Fruit fly (Drosophila melanogaster) whole organism, embryonic: ENCODE data around the gene CG10365.
A peak's percentile ranks its signal among the peaks of the same experiment; 100 is the strongest.

Experiments
- CG1024 ChIP-seq: fragments of 200-800 bp; sonication (Bioruptor generic); IDR thresholded peaks from 2 replicates; pipeline ENCODE4 v1.3.6; 2022; ENCODE audit warnings: missing biosample characterization, missing genetic modification characterization
- CG1233 ChIP-seq: fragments of 200-800 bp; sonication (Bioruptor generic); optimal IDR thresholded peaks from 4 replicates; lab custom pipeline; 2018; ENCODE audit warnings: missing biosample characterization, mild to moderate bottlenecking, missing genetic modification characterization
- CG14965 ChIP-seq: fragments of 200-800 bp; sonication (Bioruptor generic); optimal IDR thresholded peaks from 2 replicates; lab custom pipeline; 2016; ENCODE audit warnings: missing biosample characterization, missing genetic modification characterization, borderline replicate concordance
- CG15073 ChIP-seq: fragments of 200-800 bp; sonication (Bioruptor generic); optimal IDR thresholded peaks from 2 replicates; lab custom pipeline; 2016; ENCODE audit warnings: missing biosample characterization, missing genetic modification characterization
- CG15514 ChIP-seq: fragments of 200-800 bp; sonication (Bioruptor generic); optimal IDR thresholded peaks from 3 replicates; lab custom pipeline; 2017; ENCODE audit warnings: missing biosample characterization, missing genetic modification characterization, mild to moderate bottlenecking, moderate library complexity, missing genetic modification reagents
- CG15696 ChIP-seq: fragments of 200-800 bp; sonication (Bioruptor generic); optimal IDR thresholded peaks from 2 replicates; lab custom pipeline; 2019; ENCODE audit warnings: missing biosample characterization, mild to moderate bottlenecking, missing genetic modification characterization, moderate library complexity
- CG16813 ChIP-seq: fragments of 200-800 bp; sonication (Bioruptor generic); IDR thresholded peaks from 3 replicates; pipeline ENCODE4 v1.3.6; 2022; ENCODE audit warnings: missing biosample characterization, missing genetic modification characterization; ENCODE audit not compliant: partially characterized antibody
- CG17359 ChIP-seq: fragments of 200-800 bp; sonication (Bioruptor generic); optimal IDR thresholded peaks from 3 replicates; lab custom pipeline; 2018; ENCODE audit warnings: missing biosample characterization, mild to moderate bottlenecking, missing genetic modification characterization, moderate library complexity
- CG18262 ChIP-seq: fragments of 200-800 bp; optimal IDR thresholded peaks from 3 replicates; lab custom pipeline; 2019; ENCODE audit warnings: missing biosample characterization, mild to moderate bottlenecking, missing genetic modification characterization, moderate library complexity
- CG2120 ChIP-seq: fragments of 200-800 bp; sonication (Bioruptor generic); optimal IDR thresholded peaks from 3 replicates; lab custom pipeline; 2016; ENCODE audit warnings: missing biosample characterization, missing genetic modification characterization
- CG2712 ChIP-seq: fragments of 200-800 bp; optimal IDR thresholded peaks from 3 replicates; lab custom pipeline; 2019; ENCODE audit warnings: missing biosample characterization, mild to moderate bottlenecking, missing genetic modification characterization, moderate library complexity
- CG4282 ChIP-seq: fragments of 200-800 bp; sonication (Bioruptor generic); optimal IDR thresholded peaks from 2 replicates; lab custom pipeline; 2016; ENCODE audit warnings: missing biosample characterization, missing genetic modification characterization
- CG4360 ChIP-seq: fragments of 200-800 bp; sonication (Bioruptor generic); IDR thresholded peaks from 2 replicates; pipeline ENCODE4 v1.3.6; 2022; ENCODE audit warnings: missing biosample characterization, missing genetic modification characterization
- CG43689 ChIP-seq: fragments of 200-800 bp; sonication (Bioruptor generic); IDR thresholded peaks from 2 replicates; pipeline ENCODE4 v1.3.6; 2022; ENCODE audit warnings: missing biosample characterization, missing genetic modification characterization
- CG4820 ChIP-seq: fragments of 200-800 bp; sonication (Bioruptor generic); optimal IDR thresholded peaks from 3 replicates; lab custom pipeline; 2016; ENCODE audit warnings: missing biosample characterization, missing genetic modification characterization
- CG6654 ChIP-seq: fragments of 200-800 bp; sonication (Bioruptor generic); optimal IDR thresholded peaks from 2 replicates; lab custom pipeline; 2017; ENCODE audit warnings: missing biosample characterization, mild to moderate bottlenecking, missing genetic modification characterization
- CG7928 ChIP-seq: fragments of 200-800 bp; sonication (Bioruptor generic); optimal IDR thresholded peaks from 2 replicates; lab custom pipeline; 2017; ENCODE audit warnings: missing biosample characterization, mild to moderate bottlenecking, missing genetic modification characterization
- CG8388 ChIP-seq: fragments of 200-800 bp; sonication (Bioruptor generic); optimal IDR thresholded peaks from 2 replicates; lab custom pipeline; 2019; ENCODE audit warnings: missing biosample characterization, mild to moderate bottlenecking, missing genetic modification characterization, moderate library complexity
- Drgx ChIP-seq: fragments of 200-800 bp; sonication (Bioruptor generic); IDR thresholded peaks from 2 replicates; pipeline ENCODE4 v1.3.6; 2022; ENCODE audit warnings: missing biosample characterization, missing genetic modification characterization
- E2f1 ChIP-seq: fragments of 200-800 bp; sonication (Bioruptor generic); IDR thresholded peaks from 2 replicates; pipeline ENCODE4 v1.3.6; 2022; ENCODE audit warnings: missing biosample characterization, missing genetic modification characterization
- Hr3 ChIP-seq: fragments of 200-800 bp; sonication (Bioruptor generic); optimal IDR thresholded peaks from 3 replicates; lab custom pipeline; 2016; ENCODE audit warnings: missing biosample characterization, missing genetic modification characterization
- Hr39 ChIP-seq: fragments of >200 bp; optimal IDR thresholded peaks from 2 replicates; lab custom pipeline; 2017
- Med ChIP-seq: fragments of 200-800 bp; sonication (Bioruptor generic); peaks from one replicate; lab custom pipeline; 2016; ENCODE audit warnings: missing biosample characterization, missing genetic modification characterization, mild to moderate bottlenecking, inconsistent platforms, moderate library complexity
- NK7.1 ChIP-seq: fragments of 200-800 bp; sonication (Bioruptor generic); optimal IDR thresholded peaks from 3 replicates; lab custom pipeline; 2016; ENCODE audit warnings: missing biosample characterization, missing genetic modification characterization
- Pdp1 ChIP-seq, 2 experiments: fragments of 200-800 bp; sonication (Bioruptor generic); optimal IDR thresholded peaks; 3 replicates each; lab custom pipeline; 2016; ENCODE audit warnings: missing biosample characterization in 2 of 2, missing genetic modification characterization in 2 of 2, mild to moderate bottlenecking in 1 of 2, moderate library complexity in 1 of 2
- Rfx ChIP-seq: fragments of 200-800 bp; sonication (Bioruptor generic); IDR thresholded peaks from 2 replicates; pipeline ENCODE4 v1.3.6; 2022; ENCODE audit warnings: missing biosample characterization, missing genetic modification characterization
- Rx ChIP-seq: fragments of 200-800 bp; sonication (Bioruptor generic); IDR thresholded peaks from 2 replicates; pipeline ENCODE4 v1.3.6; 2022; ENCODE audit warnings: missing biosample characterization, missing genetic modification characterization
- Sox100B ChIP-seq: fragments of 200-800 bp; sonication (Bioruptor generic); optimal IDR thresholded peaks from 3 replicates; lab custom pipeline; 2018; ENCODE audit warnings: missing biosample characterization, mild to moderate bottlenecking, missing genetic modification characterization
- aop ChIP-seq: fragments of 200-800 bp; sonication (Bioruptor generic); IDR thresholded peaks from 2 replicates; pipeline ENCODE4 v1.3.6; 2022; ENCODE audit warnings: missing biosample characterization, missing genetic modification characterization
- ash1 ChIP-seq: fragments of 200-800 bp; sonication (Bioruptor generic); optimal IDR thresholded peaks from 2 replicates; lab custom pipeline; 2018; ENCODE audit warnings: missing biosample characterization, mild to moderate bottlenecking, missing genetic modification characterization
- crc ChIP-seq: fragments of 200-800 bp; sonication (Bioruptor generic); optimal IDR thresholded peaks from 2 replicates; lab custom pipeline; 2016; ENCODE audit warnings: missing biosample characterization, missing genetic modification characterization
- crp ChIP-seq, 2 experiments: fragments of 200-800 bp; sonication (Bioruptor generic); optimal IDR thresholded peaks; 2 replicates in 1 of 2; 3 replicates in 1 of 2; lab custom pipeline; 2017; ENCODE audit warnings: missing biosample characterization in 2 of 2, missing genetic modification characterization in 2 of 2, mild to moderate bottlenecking in 1 of 2, moderate library complexity in 1 of 2
- emc ChIP-seq: fragments of 200-800 bp; sonication (Bioruptor generic); optimal IDR thresholded peaks from 2 replicates; lab custom pipeline; 2016; ENCODE audit warnings: missing biosample characterization, missing genetic modification characterization
- fd96Cb ChIP-seq: fragments of 200-800 bp; sonication (Bioruptor generic); optimal IDR thresholded peaks from 2 replicates; lab custom pipeline; 2018; ENCODE audit warnings: missing biosample characterization, mild to moderate bottlenecking, missing genetic modification characterization, moderate library complexity
- grn ChIP-seq: fragments of 200-800 bp; sonication (Bioruptor generic); optimal IDR thresholded peaks from 3 replicates; lab custom pipeline; 2017; ENCODE audit warnings: missing biosample characterization, missing genetic modification characterization
- gro ChIP-seq: fragments of 200-800 bp; sonication (Bioruptor generic); optimal IDR thresholded peaks from 2 replicates; lab custom pipeline; 2016; ENCODE audit warnings: missing biosample characterization, missing genetic modification characterization
- hbn ChIP-seq: fragments of 200-800 bp; sonication (Bioruptor generic); IDR thresholded peaks from 2 replicates; pipeline ENCODE4 v1.3.6; 2022; ENCODE audit warnings: missing biosample characterization, missing genetic modification characterization; ENCODE audit not compliant: partially characterized antibody
- insv ChIP-seq, 2 experiments: fragments of 200-800 bp; sonication (Bioruptor generic); optimal IDR thresholded peaks; 3 replicates each; lab custom pipeline; 2016 to 2018; ENCODE audit warnings: missing biosample characterization in 2 of 2, missing genetic modification characterization in 2 of 2
- peb ChIP-seq: fragments of 200-800 bp; sonication (Bioruptor generic); IDR thresholded peaks from 2 replicates; pipeline ENCODE4 v1.3.6; 2022; ENCODE audit warnings: missing biosample characterization, missing genetic modification characterization
- ro ChIP-seq: fragments of 200-800 bp; sonication (Bioruptor generic); IDR thresholded peaks from 2 replicates; pipeline ENCODE4 v1.3.6; 2022; ENCODE audit warnings: missing biosample characterization, missing genetic modification characterization
- sd ChIP-seq: fragments of 200-800 bp; sonication (Bioruptor generic); optimal IDR thresholded peaks from 3 replicates; lab custom pipeline; 2018; ENCODE audit warnings: missing biosample characterization, mild to moderate bottlenecking, missing genetic modification characterization, moderate library complexity
- seq ChIP-seq: fragments of 200-800 bp; sonication (Bioruptor generic); IDR thresholded peaks from 2 replicates; pipeline ENCODE4 v1.3.6; 2022; ENCODE audit warnings: missing biosample characterization, missing genetic modification characterization
- shn ChIP-seq: fragments of 200-800 bp; sonication (Bioruptor generic); optimal IDR thresholded peaks from 3 replicates; lab custom pipeline; 2016; ENCODE audit warnings: missing biosample characterization, missing genetic modification characterization
- slbo ChIP-seq: fragments of 200-800 bp; sonication (Bioruptor generic); IDR thresholded peaks from 2 replicates; pipeline ENCODE4 v1.3.6; 2022; ENCODE audit warnings: missing biosample characterization, missing genetic modification characterization
- sob ChIP-seq: fragments of 200-800 bp; sonication (Bioruptor generic); IDR thresholded peaks from 2 replicates; pipeline ENCODE4 v1.3.6; 2022; ENCODE audit warnings: missing biosample characterization, missing genetic modification characterization
- stwl ChIP-seq: fragments of 200-800 bp; sonication (Bioruptor generic); optimal IDR thresholded peaks from 3 replicates; lab custom pipeline; 2018; ENCODE audit warnings: missing biosample characterization, mild to moderate bottlenecking, missing genetic modification characterization, moderate library complexity
- sug ChIP-seq: fragments of 200-800 bp; optimal IDR thresholded peaks from 2 replicates; lab custom pipeline; 2019; ENCODE audit warnings: missing biosample characterization, mild to moderate bottlenecking, missing genetic modification characterization, moderate library complexity
- tin ChIP-seq: fragments of 200-800 bp; sonication (Bioruptor generic); optimal IDR thresholded peaks from 3 replicates; lab custom pipeline; 2016; ENCODE audit warnings: missing biosample characterization, missing genetic modification characterization
- tup ChIP-seq: fragments of 200-800 bp; sonication (Bioruptor generic); optimal IDR thresholded peaks from 2 replicates; lab custom pipeline; 2016; ENCODE audit warnings: missing biosample characterization, mild to moderate bottlenecking, missing genetic modification characterization, moderate library complexity

CG10365 gene

DNA sequence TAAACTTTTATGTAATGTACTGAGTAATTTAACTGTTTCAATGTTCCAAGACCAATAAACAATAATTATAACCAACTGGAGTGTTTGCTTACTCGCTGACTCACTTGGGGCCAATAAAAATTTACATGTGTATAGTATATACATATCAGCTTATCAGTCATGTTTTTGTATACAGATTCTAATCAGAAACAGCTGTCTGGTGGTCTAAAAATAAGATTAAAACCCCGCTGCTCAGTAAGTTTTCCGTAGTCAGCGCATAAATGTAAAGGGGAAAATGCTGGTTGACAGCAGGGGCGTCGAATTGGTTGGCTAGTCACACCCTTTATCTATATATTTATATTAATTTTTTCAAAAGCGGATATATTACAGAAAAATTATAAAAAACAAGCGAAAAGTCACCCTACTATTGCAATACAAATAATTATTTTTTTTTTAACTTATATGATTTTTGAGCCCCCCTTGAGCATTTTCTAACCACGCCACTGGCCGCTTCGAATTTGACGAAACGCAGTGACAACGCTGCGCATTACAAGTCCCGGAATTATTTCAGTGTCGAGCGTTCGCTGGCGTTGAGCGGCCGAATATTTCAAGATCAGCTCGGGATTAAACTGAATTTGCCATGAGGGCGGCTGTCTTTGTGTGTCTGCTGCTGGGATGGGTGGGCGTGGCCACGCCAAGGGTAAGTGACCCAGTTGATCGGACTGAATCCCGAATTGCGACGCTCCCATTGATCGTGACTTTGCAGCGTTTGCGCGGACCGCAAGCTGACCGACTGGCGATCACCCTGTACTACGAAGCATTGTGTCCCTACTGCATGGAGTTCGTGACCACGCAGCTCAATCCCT, 44.6 kb upstream of the CG10365 start, which contains the start of gene GILT2 (continued):
- TF ChIP-seq tin (GFP tag; lab: Kevin White, UChicago) (peak; percentile 89), CG2120 (GFP tag; lab: Kevin White, UChicago) (peak; percentile 89), Rfx (GFP tag; lab: Robert Waterston, UW) (peak; percentile 94), CG14965 (GFP tag; lab: Kevin White, UChicago) (no peak), CG43689 (peak; percentile 51; the same call in 1 of the 2 replicates), gro (GFP tag; lab: Kevin White, UChicago) (no peak), Rx (peak; percentile 77), ro (GFP tag; lab: Robert Waterston, UW) (peak; percentile 70), CG17359 (tag; lab: Kevin White, UChicago) (peak; percentile 94), slbo (GFP tag; lab: Robert Waterston, UW) (peak; percentile 94), CG15514 (peak; percentile 85), tup (GFP tag; lab: Kevin White, UChicago) (peak; percentile 63), CG4820 (GFP tag; lab: Kevin White, UChicago) (peak; percentile 92), shn (GFP tag; lab: Kevin White, UChicago) (peak; percentile 28), aop (GFP tag; lab: Robert Waterston, UW) (peak; percentile 55; the same call in 1 of the 2 replicates), crc (no peak), fd96Cb (tag; lab: Kevin White, UChicago) (peak; percentile 93), stwl (tag; lab: Kevin White, UChicago) (peak; percentile 18), sug (tag; lab: Kevin White, UChicago) (peak; percentile 88), E2f1 (GFP tag; lab: Robert Waterston, UW) (peak; percentile 88), peb (GFP tag; lab: Robert Waterston, UW) (peak; percentile 85), Hr3 (peak; percentile 89), CG7928 (GFP tag; lab: Kevin White, UChicago) (peak; percentile 47), CG2712 (tag; lab: Kevin White, UChicago) (peak; percentile 93), emc (GFP tag; lab: Kevin White, UChicago) (no peak), CG4282 (GFP tag; lab: Kevin White, UChicago) (no peak), Hr39 (lab: Kevin White, UChicago) (no peak), CG16813 (GFP tag; lab: Robert Waterston, UW) (no peak), sob (peak; percentile 91), crp (GFP tag; optimal IDR thresholded peaks at IDR 0.05; lab: Kevin White, UChicago) (peak in 1 of 2 experiments; percentile 59), CG15696 (tag; lab: Kevin White, UChicago) (peak; percentile 91), Med (GFP tag; lab: Kevin White, UChicago) (peak; percentile 90), CG6654 (GFP tag; lab: Kevin White, UChicago) (peak; percentile 83), grn (peak; percentile 55), seq (GFP tag; lab: Robert Waterston, UW) (peak; percentile 89), CG15073 (GFP tag; lab: Kevin White, UChicago) (peak; percentile 15), CG18262 (peak; percentile 91), sd (tag; lab: Kevin White, UChicago) (peak; percentile 78), CG1024 (GFP tag; lab: Robert Waterston, UW) (peak; percentile 73), ash1 (GFP tag; lab: Kevin White, UChicago) (no peak), CG1233 (GFP tag; lab: Kevin White, UChicago) (peak; percentile 91), insv (GFP tag; optimal IDR thresholded peaks at IDR 0.05; lab: Kevin White, UChicago) (peak in 1 of 2 experiments; percentile 76), CG8388 (GFP tag; lab: Kevin White, UChicago) (peak; percentile 89), NK7.1 (GFP tag; lab: Kevin White, UChicago) (peak; percentile 18), Sox100B (GFP tag; lab: Kevin White, UChicago) (peak; percentile 91), hbn (GFP tag; lab: Robert Waterston, UW) (no peak), Pdp1 (GFP tag; optimal IDR thresholded peaks at IDR 0.05; lab: Kevin White, UChicago) (peak; percentile 55), Drgx (GFP tag; lab: Robert Waterston, UW) (peak; percentile 43; the same call in 1 of the 2 replicates), CG4360 (GFP tag; lab: Robert Waterston, UW) (peak; percentile 60)
